Worm (Caenorhabditis elegans): ENCODE data around the gene cki-1.

The cki-1 gene

DNA sequence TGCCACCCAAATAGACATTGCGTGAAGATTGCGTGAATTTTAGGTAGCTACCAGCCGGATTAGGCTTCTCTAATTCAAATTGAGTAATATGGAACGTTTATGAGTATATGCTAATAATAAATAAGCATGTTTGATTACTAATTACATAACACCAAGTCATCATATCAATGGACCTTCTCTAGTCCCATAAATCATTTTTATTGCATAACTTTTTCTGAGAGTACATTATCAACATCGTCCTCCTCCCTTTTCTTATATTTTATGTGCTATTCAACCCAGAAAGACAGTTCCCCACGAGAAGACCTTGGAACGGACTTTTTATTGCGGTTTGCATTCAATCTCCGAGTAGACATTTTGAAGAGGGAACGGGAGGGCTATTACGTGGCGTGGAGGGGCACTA is 1.3 kb downstream of the cki-1 start:
- TF ChIP-seq pes-1 (GFP tag; IDR thresholded peaks at IDR 0.05), result no peak
- peak; percentile 34 for TF ChIP-seq ceh-36 (tag; optimal IDR thresholded peaks at IDR 0.05)
- TF ChIP-seq tbx-37 (GFP tag; conservative IDR thresholded peaks at IDR 0.05), result no peak
- TF ChIP-seq ets-7 (tag; optimal IDR thresholded peaks at IDR 0.05), result no peak
- TF ChIP-seq hmg-4 (GFP tag; optimal IDR thresholded peaks at IDR 0.05), result peak; percentile 29
- TF ChIP-seq tra-4 (tag; optimal IDR thresholded peaks at IDR 0.05), result no peak
- TF ChIP-seq hnd-1 (tag; optimal IDR thresholded peaks at IDR 0.05), result no peak
- no peak for TF ChIP-seq flt-1 (GFP tag; IDR thresholded peaks at IDR 0.05)
- no peak for TF ChIP-seq F13C5.2 (tag; optimal IDR thresholded peaks at IDR 0.05)
- TF ChIP-seq hmbx-1 (tag; optimal IDR thresholded peaks at IDR 0.05), result peak; percentile 3
- TF ChIP-seq scrt-1 (GFP tag; IDR thresholded peaks at IDR 0.05), result no peak
- TF ChIP-seq B0310.2 (tag; optimal IDR thresholded peaks at IDR 0.05), result peak; percentile 46

DNA sequence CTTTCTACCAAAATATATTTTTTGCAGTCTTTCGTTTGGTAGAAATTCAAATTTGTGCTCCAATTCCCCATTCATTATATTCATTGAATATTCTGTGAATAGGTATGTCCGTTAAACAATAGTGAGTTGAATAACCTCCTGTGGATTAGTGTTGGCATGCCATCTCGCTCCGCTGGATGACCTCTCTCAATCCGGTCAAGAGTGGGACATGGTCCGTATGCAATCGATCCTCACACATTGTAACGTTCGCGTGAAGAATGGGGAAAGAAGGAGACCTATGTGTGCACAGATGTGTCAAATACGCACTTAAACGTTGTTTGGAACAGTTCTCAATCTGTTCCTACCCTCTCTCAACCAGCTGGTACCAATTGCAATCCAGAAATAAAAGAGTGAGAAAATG is 2.2 kb downstream of the cki-1 start:
- TF ChIP-seq sea-1 (GFP tag; conservative IDR thresholded peaks at IDR 0.05) (0 out of 2 replicates have a peak, but pooled peaks have one; percentile 40), hmg-4 (GFP tag; optimal IDR thresholded peaks at IDR 0.05) (peak; percentile 46), flt-1 (GFP tag; IDR thresholded peaks at IDR 0.05) (no peak), tra-4 (tag; optimal IDR thresholded peaks at IDR 0.05) (no peak)

DNA sequence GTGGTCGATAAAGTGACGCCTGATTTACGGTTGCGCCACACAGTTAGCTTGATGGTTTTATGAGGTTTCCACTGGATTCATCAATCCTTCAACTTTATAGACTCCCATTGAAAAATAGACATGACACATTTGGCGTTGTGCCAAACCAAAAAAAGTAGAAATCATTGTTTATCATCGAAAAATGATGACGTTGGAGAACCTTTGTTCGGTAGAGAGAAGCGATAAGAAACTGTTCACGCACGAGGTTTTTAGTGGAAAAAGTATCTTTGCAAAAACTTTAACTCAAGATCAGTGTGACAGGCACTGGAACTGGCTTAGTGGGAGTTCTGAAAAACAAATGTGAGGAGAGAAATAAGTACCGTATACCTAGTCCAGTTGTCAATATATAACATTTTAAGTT is 2.6 kb downstream of the cki-1 start:
- TF ChIP-seq flt-1 (GFP tag; IDR thresholded peaks at IDR 0.05) (no peak), aly-1 (tag; optimal IDR thresholded peaks at IDR 0.05) (no peak)

DNA sequence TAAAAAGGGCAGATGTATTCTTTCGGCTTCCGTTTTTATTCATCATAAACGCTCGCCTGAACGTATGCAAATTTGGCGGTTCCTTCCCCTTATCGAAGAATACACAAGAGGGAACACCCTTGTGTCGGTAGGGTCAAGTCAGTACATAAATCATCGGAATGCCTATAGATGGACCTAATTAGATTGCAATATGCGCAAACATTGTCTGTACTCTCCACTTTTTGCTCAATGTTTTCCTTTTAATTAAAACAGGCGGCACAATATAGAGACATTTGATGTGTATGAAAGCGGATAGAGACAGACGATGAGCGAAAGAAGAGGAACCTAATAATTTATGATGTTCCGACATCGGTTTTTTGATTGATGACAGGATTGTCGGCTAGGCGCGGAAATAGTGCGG is 3.2 kb downstream of the cki-1 start:
- TF ChIP-seq hmg-4 (GFP tag; optimal IDR thresholded peaks at IDR 0.05), result peak; percentile 52
- TF ChIP-seq hnd-1 (tag; optimal IDR thresholded peaks at IDR 0.05), result no peak

DNA sequence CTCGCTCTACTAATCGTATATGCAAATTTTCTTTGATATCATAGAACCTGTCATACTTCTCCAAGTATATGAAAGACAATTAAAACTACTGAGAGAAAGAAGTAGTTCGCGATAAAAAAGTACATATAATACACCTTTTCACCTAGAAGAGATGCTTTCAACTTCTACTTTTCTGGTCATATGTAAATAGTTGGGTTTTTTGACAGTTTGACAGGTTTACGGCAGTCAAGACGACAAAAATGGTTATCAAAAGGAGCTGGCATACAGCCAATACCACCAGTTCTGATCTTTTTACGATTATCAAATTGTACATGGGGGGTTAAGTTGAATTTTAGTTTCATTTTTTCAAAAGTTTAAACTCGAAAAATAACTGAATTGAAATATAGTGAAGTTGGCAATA is 3.9 kb downstream of the cki-1 start:
- no peak for TF ChIP-seq tra-4 (tag; optimal IDR thresholded peaks at IDR 0.05)
- TF ChIP-seq hmbx-1 (tag; optimal IDR thresholded peaks at IDR 0.05), result no peak
- TF ChIP-seq hmg-4 (GFP tag; optimal IDR thresholded peaks at IDR 0.05), result no peak
- TF ChIP-seq sea-1 (GFP tag; conservative IDR thresholded peaks at IDR 0.05), result no peak
- no peak for TF ChIP-seq scrt-1 (GFP tag; IDR thresholded peaks at IDR 0.05)
- no peak for TF ChIP-seq aly-1 (tag; optimal IDR thresholded peaks at IDR 0.05)
- TF ChIP-seq flt-1 (GFP tag; IDR thresholded peaks at IDR 0.05), result no peak
- no peak for TF ChIP-seq tbx-37 (GFP tag; conservative IDR thresholded peaks at IDR 0.05)
- TF ChIP-seq pes-1 (GFP tag; IDR thresholded peaks at IDR 0.05), result no peak
- no peak for TF ChIP-seq F13C5.2 (tag; optimal IDR thresholded peaks at IDR 0.05)
- no peak for TF ChIP-seq hnd-1 (tag; optimal IDR thresholded peaks at IDR 0.05)
- no peak for TF ChIP-seq ceh-36 (tag; optimal IDR thresholded peaks at IDR 0.05)
- no peak for TF ChIP-seq B0310.2 (tag; optimal IDR thresholded peaks at IDR 0.05)
- TF ChIP-seq tbx-11 (GFP tag; IDR thresholded peaks at IDR 0.05), result no peak
- no peak for TF ChIP-seq ama-1 (optimal IDR thresholded peaks at IDR 0.05)
- TF ChIP-seq ceh-13 (GFP tag; optimal IDR thresholded peaks at IDR 0.05), result no peak
- no peak for TF ChIP-seq ets-7 (tag; optimal IDR thresholded peaks at IDR 0.05)

DNA sequence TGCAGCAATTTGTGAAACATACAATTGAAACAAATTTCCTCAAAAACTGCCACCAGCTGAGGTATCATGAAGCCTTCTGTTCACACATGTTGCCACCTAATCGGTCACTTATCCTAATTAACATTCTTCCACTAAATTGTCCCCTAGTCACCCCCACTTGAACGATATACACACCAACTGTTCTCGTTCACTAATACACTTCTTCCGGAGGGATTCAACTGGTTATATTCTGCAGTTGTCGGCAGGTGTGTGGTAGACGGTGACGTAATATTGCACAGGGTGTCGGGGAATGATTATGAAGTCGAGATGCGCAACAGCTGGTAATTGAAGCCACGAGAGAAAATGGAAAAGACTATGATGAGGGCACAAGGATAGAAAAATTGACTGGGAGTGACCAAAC is 4.4 kb downstream of the cki-1 start:
- TF ChIP-seq scrt-1 (GFP tag; IDR thresholded peaks at IDR 0.05), result no peak
- TF ChIP-seq ceh-13 (GFP tag; optimal IDR thresholded peaks at IDR 0.05), result no peak
- TF ChIP-seq ets-7 (tag; optimal IDR thresholded peaks at IDR 0.05), result peak; percentile 83
- no peak for TF ChIP-seq ama-1 (optimal IDR thresholded peaks at IDR 0.05)

DNA sequence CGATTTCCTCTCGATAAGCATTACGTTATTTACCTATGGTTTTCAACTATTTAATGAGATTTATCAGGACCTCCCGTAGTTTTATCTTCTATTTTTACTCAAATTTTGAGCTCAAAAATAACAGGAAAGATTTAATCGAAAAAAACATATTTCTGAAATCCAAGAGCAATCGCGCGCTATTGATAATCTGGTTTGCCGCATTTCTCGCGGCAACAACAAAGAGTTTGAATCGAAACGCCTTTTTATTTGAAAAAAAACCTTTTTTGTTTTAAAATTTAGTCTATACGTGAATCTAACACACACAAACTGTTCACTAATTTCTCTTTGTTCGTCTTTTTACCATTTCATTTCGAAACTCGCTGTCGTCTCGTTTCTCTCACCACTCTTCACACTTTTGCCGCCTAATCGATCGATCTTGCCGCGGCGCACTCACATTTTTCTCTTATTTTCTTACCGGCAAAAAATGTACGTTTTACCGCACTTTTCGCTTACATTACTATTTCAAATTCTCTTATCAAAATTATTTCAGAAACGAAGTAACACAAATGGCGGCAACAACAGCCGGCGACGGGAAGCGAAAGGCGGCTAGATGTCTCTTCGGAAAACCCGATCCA is 5.2 kb downstream of the cki-1 start, which contains the start of gene cki-2:
TSS of gene cki-2 (plus strand) at position 337 of the 614 bp plus-strand sequence.
- TF ChIP-seq tbx-37 (GFP tag; conservative IDR thresholded peaks at IDR 0.05) (no peak), hmg-4 (GFP tag; optimal IDR thresholded peaks at IDR 0.05) (no peak), ceh-36 (tag; optimal IDR thresholded peaks at IDR 0.05) (no peak), B0310.2 (tag; optimal IDR thresholded peaks at IDR 0.05) (no peak)

DNA sequence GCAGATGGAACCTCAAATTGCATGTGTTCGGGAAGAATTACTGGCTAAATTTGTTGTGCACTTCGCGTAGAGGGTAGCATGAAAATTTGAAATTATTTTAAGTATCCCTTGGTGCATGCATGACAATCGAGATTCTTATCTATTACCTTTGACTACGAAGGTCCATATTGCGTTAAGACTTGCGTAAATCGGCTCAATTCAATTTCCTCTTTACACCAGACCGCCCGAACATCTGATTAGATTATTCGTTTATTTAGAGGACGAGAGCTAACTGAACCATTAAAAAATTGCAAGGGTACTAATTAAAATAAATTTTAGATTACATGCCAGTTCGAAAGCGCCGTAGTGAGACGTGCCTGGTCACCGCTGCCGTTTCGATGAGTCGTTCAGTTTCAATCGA is 6.5 kb downstream of the cki-1 start:
- TF ChIP-seq hnd-1 (tag; optimal IDR thresholded peaks at IDR 0.05) (no peak), tbx-11 (GFP tag; IDR thresholded peaks at IDR 0.05) (no peak), flt-1 (GFP tag; IDR thresholded peaks at IDR 0.05) (no peak), B0310.2 (tag; optimal IDR thresholded peaks at IDR 0.05) (no peak), scrt-1 (GFP tag; IDR thresholded peaks at IDR 0.05) (no peak), tbx-37 (GFP tag; conservative IDR thresholded peaks at IDR 0.05) (no peak), pes-1 (GFP tag; IDR thresholded peaks at IDR 0.05) (no peak), tra-4 (tag; optimal IDR thresholded peaks at IDR 0.05) (no peak)

DNA sequence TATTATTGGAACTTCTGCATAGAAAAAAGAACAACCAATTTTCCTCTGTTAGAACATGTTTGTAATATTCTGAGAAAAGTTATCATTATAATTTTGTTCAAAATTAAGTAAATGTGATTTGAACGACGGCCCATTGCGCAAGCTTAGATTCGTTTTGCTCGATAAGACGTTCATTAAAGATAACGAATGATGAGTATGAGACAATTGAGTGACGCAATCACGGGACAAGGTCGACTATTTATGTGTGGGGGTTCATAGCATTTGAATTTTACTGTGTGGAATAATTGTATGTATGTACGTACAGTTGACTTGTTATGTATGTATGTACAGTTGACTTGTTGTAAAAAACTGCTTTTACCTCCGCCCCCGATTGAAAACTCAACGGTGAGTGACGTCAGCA is 8.3 kb downstream of the cki-1 start:
- TF ChIP-seq tbx-37 (GFP tag; conservative IDR thresholded peaks at IDR 0.05) (no peak), F13C5.2 (tag; optimal IDR thresholded peaks at IDR 0.05) (no peak), B0310.2 (tag; optimal IDR thresholded peaks at IDR 0.05) (no peak), hnd-1 (tag; optimal IDR thresholded peaks at IDR 0.05) (no peak), flt-1 (GFP tag; IDR thresholded peaks at IDR 0.05) (no peak), aly-1 (tag; optimal IDR thresholded peaks at IDR 0.05) (no peak), scrt-1 (GFP tag; IDR thresholded peaks at IDR 0.05) (no peak), tbx-11 (GFP tag; IDR thresholded peaks at IDR 0.05) (no peak)

All from whole organism, early embryonic.